Worm (Caenorhabditis elegans) whole organism, L1 larva: ENCODE data around the gene mlt-11.

Source experiments
- F16B12.6 ChIP-seq: fragments of 150-350 bp; optimal IDR thresholded peaks from 2 replicates; lab custom pipeline; 2014; ENCODE audit warnings: missing biosample characterization, missing genetic modification characterization
- aha-1 ChIP-seq: fragments of 150-350 bp; optimal IDR thresholded peaks from 2 replicates; lab custom pipeline; 2014; ENCODE audit warnings: missing biosample characterization, missing genetic modification characterization
- aly-2 ChIP-seq: fragments of 150-350 bp; optimal IDR thresholded peaks from 2 replicates; lab custom pipeline; 2014; ENCODE audit warnings: missing biosample characterization, missing genetic modification characterization
- ama-1 ChIP-seq: fragments of 150-350 bp; optimal IDR thresholded peaks from 2 replicates; lab custom pipeline; 2014
- blmp-1 ChIP-seq: fragments of 150-350 bp; optimal IDR thresholded peaks from 2 replicates; lab custom pipeline; 2014; ENCODE audit warnings: missing biosample characterization, missing genetic modification characterization
- ceh-82 ChIP-seq, 3 experiments: fragments of 150-350 bp in 1 of 3; sonication (generic microtip) in 2 of 3; optimal IDR thresholded peaks; 2 replicates each; lab custom pipeline; 2014 to 2017; ENCODE audit warnings: missing biosample characterization in 3 of 3, missing genetic modification characterization in 3 of 3
- ces-1 ChIP-seq: fragments of 150-350 bp; optimal IDR thresholded peaks from 2 replicates; lab custom pipeline; 2014; ENCODE audit warnings: missing biosample characterization, missing genetic modification reagents, missing genetic modification characterization
- dpl-1 ChIP-seq, 3 experiments: fragments of 150-350 bp in 2 of 3; sonication (generic microtip) in 1 of 3; optimal IDR thresholded peaks; 2 replicates each; lab custom pipeline; 2014 to 2017; ENCODE audit warnings: missing biosample characterization in 3 of 3, missing genetic modification characterization in 3 of 3, missing genetic modification reagents in 3 of 3
- dsc-1 ChIP-seq: sonication (generic microtip); optimal IDR thresholded peaks from 2 replicates; lab custom pipeline; 2016; ENCODE audit warnings: mild to moderate bottlenecking, missing genetic modification characterization, missing compliant biosample characterization
- efl-1 ChIP-seq, 4 experiments: fragments of 150-350 bp; optimal IDR thresholded peaks in 3 of 4; peaks in 1 of 4; 1 replicate in 1 of 4; 2 replicates in 3 of 4; lab custom pipeline; 2014; ENCODE audit warnings: missing biosample characterization in 2 of 4, missing genetic modification characterization in 2 of 4, missing genetic modification reagents in 2 of 4
- efl-3 ChIP-seq: fragments of 200-800 bp; sonication (Bioruptor generic); optimal IDR thresholded peaks from 2 replicates; lab custom pipeline; 2018; ENCODE audit warnings: mild to moderate bottlenecking, missing genetic modification characterization, missing compliant biosample characterization
- ets-5 ChIP-seq: fragments of 200-800 bp; sonication (Bioruptor generic); IDR thresholded peaks from 2 replicates; pipeline ENCODE4 v1.3.6; 2022; ENCODE audit warnings: missing genetic modification characterization, missing compliant biosample characterization
- fkh-10 ChIP-seq: sonication (generic microtip); optimal IDR thresholded peaks from 2 replicates; lab custom pipeline; 2017; ENCODE audit warnings: missing biosample characterization, missing genetic modification reagents, missing genetic modification characterization
- fkh-4 ChIP-seq: sonication (generic microtip); optimal IDR thresholded peaks from 2 replicates; lab custom pipeline; 2016; ENCODE audit warnings: missing compliant biosample characterization, missing genetic modification characterization, borderline replicate concordance
- fos-1 ChIP-seq: fragments of 150-350 bp; optimal IDR thresholded peaks from 2 replicates; lab custom pipeline; 2014; ENCODE audit warnings: missing biosample characterization, missing genetic modification characterization
- grh-1 ChIP-seq: fragments of 200-800 bp; sonication (Bioruptor generic); IDR thresholded peaks from 2 replicates; pipeline ENCODE4 v1.3.6; 2022; ENCODE audit warnings: missing genetic modification reagents, missing genetic modification characterization, missing compliant biosample characterization
- hlh-17 ChIP-seq: fragments of 200-800 bp; sonication (Bioruptor generic); optimal IDR thresholded peaks from 2 replicates; lab custom pipeline; 2018; ENCODE audit warnings: missing genetic modification characterization, mild to moderate bottlenecking, missing compliant biosample characterization, moderate library complexity, borderline replicate concordance
- hlh-4 ChIP-seq: sonication (generic microtip); optimal IDR thresholded peaks from 2 replicates; lab custom pipeline; 2016; ENCODE audit warnings: mild to moderate bottlenecking, missing genetic modification characterization, missing compliant biosample characterization
- hpl-2 ChIP-seq: fragments of 150-350 bp; optimal IDR thresholded peaks from 2 replicates; lab custom pipeline; 2014; ENCODE audit warnings: missing biosample characterization, missing genetic modification reagents, missing genetic modification characterization
- irx-1 ChIP-seq: sonication (generic microtip); optimal IDR thresholded peaks from 2 replicates; lab custom pipeline; 2016; ENCODE audit warnings: missing genetic modification characterization, missing compliant biosample characterization
- jun-1 ChIP-seq: fragments of 150-350 bp; optimal IDR thresholded peaks from 2 replicates; lab custom pipeline; 2014; ENCODE audit warnings: missing biosample characterization, missing genetic modification reagents, missing genetic modification characterization
- lin-13 ChIP-seq: fragments of 150-350 bp; optimal IDR thresholded peaks from 2 replicates; lab custom pipeline; 2014; ENCODE audit warnings: missing biosample characterization, missing genetic modification reagents, missing genetic modification characterization
- lin-14 ChIP-seq: fragments of 200-800 bp; sonication (Bioruptor generic); optimal IDR thresholded peaks from 2 replicates; lab custom pipeline; 2018; ENCODE audit warnings: mild to moderate bottlenecking, missing genetic modification characterization, moderate library complexity, missing compliant biosample characterization
- lin-15B ChIP-seq: fragments of 150-350 bp; sonication (generic microtip); optimal IDR thresholded peaks from 3 replicates; lab custom pipeline; 2014; ENCODE audit warnings: missing biosample characterization, missing genetic modification characterization
- lin-35 ChIP-seq, 2 experiments: fragments of 150-350 bp; optimal IDR thresholded peaks; 2 replicates each; lab custom pipeline; 2014; ENCODE audit warnings: missing biosample characterization in 2 of 2, missing genetic modification characterization in 2 of 2, missing genetic modification reagents in 2 of 2
- lin-39 ChIP-seq: fragments of 150-350 bp; optimal IDR thresholded peaks from 2 replicates; lab custom pipeline; 2014; ENCODE audit warnings: missing biosample characterization, missing genetic modification reagents, missing genetic modification characterization
- lsy-2 ChIP-seq, 2 experiments: fragments of 150-350 bp; optimal IDR thresholded peaks; 2 replicates each; lab custom pipeline; 2014; ENCODE audit warnings: missing biosample characterization in 2 of 2, missing genetic modification characterization in 2 of 2
- mdl-1 ChIP-seq, 2 experiments: fragments of 150-350 bp; optimal IDR thresholded peaks; 2 replicates each; lab custom pipeline; 2014 to 2017; ENCODE audit warnings: missing biosample characterization in 2 of 2, missing genetic modification characterization in 2 of 2, inconsistent platforms in 1 of 2
- mef-2 ChIP-seq: fragments of 150-350 bp; optimal IDR thresholded peaks from 2 replicates; lab custom pipeline; 2014; ENCODE audit warnings: missing biosample characterization, missing genetic modification characterization
- nhr-11 ChIP-seq: fragments of 150-350 bp; optimal IDR thresholded peaks from 2 replicates; lab custom pipeline; 2014; ENCODE audit warnings: missing biosample characterization, missing genetic modification characterization
- nhr-12 ChIP-seq: sonication (generic microtip); optimal IDR thresholded peaks from 2 replicates; lab custom pipeline; 2017; ENCODE audit warnings: missing biosample characterization, missing genetic modification characterization
- nhr-20 ChIP-seq: sonication (generic microtip); optimal IDR thresholded peaks from 2 replicates; lab custom pipeline; 2016; ENCODE audit warnings: mild to moderate bottlenecking, missing genetic modification characterization, missing compliant biosample characterization
- nhr-47 ChIP-seq: sonication (generic microtip); optimal IDR thresholded peaks from 2 replicates; lab custom pipeline; 2016; ENCODE audit warnings: mild to moderate bottlenecking, missing genetic modification characterization, moderate library complexity, missing compliant biosample characterization
- nhr-71 ChIP-seq: sonication (generic microtip); optimal IDR thresholded peaks from 2 replicates; lab custom pipeline; 2016; ENCODE audit warnings: mild to moderate bottlenecking, missing genetic modification characterization, moderate library complexity, missing compliant biosample characterization
- nhr-76 ChIP-seq: sonication (generic microtip); optimal IDR thresholded peaks from 2 replicates; lab custom pipeline; 2017; ENCODE audit warnings: missing biosample characterization, missing genetic modification characterization
- nhr-77 ChIP-seq: fragments of 150-350 bp; optimal IDR thresholded peaks from 2 replicates; lab custom pipeline; 2014; ENCODE audit warnings: missing biosample characterization, missing genetic modification characterization
- nhr-85 ChIP-seq: sonication (generic microtip); peaks from one replicate; lab custom pipeline; 2016; ENCODE audit warnings: missing genetic modification characterization, inconsistent platforms, missing compliant biosample characterization
- pag-3 ChIP-seq: sonication (generic microtip); optimal IDR thresholded peaks from 2 replicates; lab custom pipeline; 2017; ENCODE audit warnings: missing genetic modification characterization, mild to moderate bottlenecking, missing compliant biosample characterization, antibody characterized with exemption, borderline replicate concordance; ENCODE audit not compliant: insufficient read depth
- pax-3 ChIP-seq: fragments of 200-800 bp; sonication (Bioruptor generic); optimal IDR thresholded peaks from 2 replicates; lab custom pipeline; 2018; ENCODE audit warnings: mild to moderate bottlenecking, missing genetic modification characterization, moderate library complexity, missing compliant biosample characterization
- pqm-1 ChIP-seq: sonication (generic microtip); optimal IDR thresholded peaks from 3 replicates; lab custom pipeline; 2017; ENCODE audit warnings: missing biosample characterization, missing genetic modification characterization
- rnt-1 ChIP-seq: sonication (generic microtip); optimal IDR thresholded peaks from 2 replicates; lab custom pipeline; 2016; ENCODE audit warnings: mild to moderate bottlenecking, missing genetic modification characterization, moderate library complexity, missing compliant biosample characterization
- skn-1 ChIP-seq: fragments of 150-350 bp; optimal IDR thresholded peaks from 2 replicates; lab custom pipeline; 2014; ENCODE audit warnings: missing biosample characterization, missing genetic modification characterization
- snu-23 ChIP-seq: sonication (generic microtip); optimal IDR thresholded peaks from 2 replicates; lab custom pipeline; 2016; ENCODE audit warnings: missing genetic modification characterization, missing compliant biosample characterization
- swsn-7 ChIP-seq: sonication (generic microtip); optimal IDR thresholded peaks from 2 replicates; lab custom pipeline; 2016; ENCODE audit warnings: missing genetic modification characterization, missing compliant biosample characterization
- tbx-2 ChIP-seq: sonication (generic microtip); optimal IDR thresholded peaks from 2 replicates; lab custom pipeline; 2016; ENCODE audit warnings: missing genetic modification characterization, missing compliant biosample characterization
- unc-130 ChIP-seq: fragments of 150-350 bp; optimal IDR thresholded peaks from 2 replicates; lab custom pipeline; 2017; ENCODE audit warnings: missing biosample characterization, missing genetic modification characterization, inconsistent platforms
- unc-30 ChIP-seq: sonication (generic microtip); optimal IDR thresholded peaks from 2 replicates; lab custom pipeline; 2017; ENCODE audit warnings: missing biosample characterization, missing genetic modification characterization
- unc-62 ChIP-seq: fragments of 150-350 bp; optimal IDR thresholded peaks from 2 replicates; lab custom pipeline; 2014; ENCODE audit warnings: missing biosample characterization, missing genetic modification reagents, missing genetic modification characterization
- xbp-1 ChIP-seq: sonication (generic microtip); optimal IDR thresholded peaks from 2 replicates; lab custom pipeline; 2016; ENCODE audit warnings: missing genetic modification characterization, missing compliant biosample characterization
- zip-4 ChIP-seq: fragments of 200-800 bp; sonication (Bioruptor generic); optimal IDR thresholded peaks from 2 replicates; lab custom pipeline; 2018; ENCODE audit warnings: mild to moderate bottlenecking, missing genetic modification characterization, moderate library complexity, missing compliant biosample characterization
- ztf-4 ChIP-seq: fragments of 150-350 bp; optimal IDR thresholded peaks from 2 replicates; lab custom pipeline; 2014; ENCODE audit warnings: missing biosample characterization, missing genetic modification characterization

Gene mlt-11

ce11 chrV:20710642-20711041 lies 43.6 kb downstream of the mlt-11 start:
- TF ChIP-seq unc-30: no peak
- no peak for TF ChIP-seq fkh-10 (GFP tag; lab: Kevin White, UChicago)
- TF ChIP-seq lin-39 (tag; lab: Kevin White, UChicago): no peak
- no peak for TF ChIP-seq nhr-85 (tag; lab: Kevin White, UChicago)
- no peak for TF ChIP-seq ets-5 (GFP tag; lab: Robert Waterston, UW)
- no peak for TF ChIP-seq efl-3 (GFP tag; lab: Kevin White, UChicago)
- peak in 1 of 2 experiments; percentile 6 for TF ChIP-seq lsy-2 (tag; optimal IDR thresholded peaks at IDR 0.05; lab: Kevin White, UChicago)
- peak in 1 of 3 experiments; percentile 10 for TF ChIP-seq dpl-1 (GFP tag; optimal IDR thresholded peaks at IDR 0.05; lab: Kevin White, UChicago)
- TF ChIP-seq unc-130 (tag; lab: Kevin White, UChicago): no peak
- no peak for TF ChIP-seq hpl-2 (GFP tag; lab: Kevin White, UChicago)
- no peak for TF ChIP-seq ama-1 (lab: Kevin White, UChicago)
- peak; percentile 28 for TF ChIP-seq rnt-1 (tag; lab: Kevin White, UChicago)
- no peak for TF ChIP-seq F16B12.6 (tag; lab: Kevin White, UChicago)
- TF ChIP-seq nhr-11 (tag; lab: Kevin White, UChicago): no peak
- no peak for TF ChIP-seq grh-1
- no peak for TF ChIP-seq mef-2
- no peak for TF ChIP-seq irx-1 (tag; lab: Kevin White, UChicago)
- no peak for TF ChIP-seq ztf-4
- no peak for TF ChIP-seq aha-1
- TF ChIP-seq fkh-4 (tag; lab: Kevin White, UChicago): no peak
- TF ChIP-seq efl-1 (optimal IDR thresholded peaks at IDR 0.05; lab: Kevin White, UChicago): no peak
- TF ChIP-seq efl-1 (GFP tag; optimal IDR thresholded peaks at IDR 0.05 in 1 of 2; lab: Kevin White, UChicago): peak in 1 of 2 experiments; percentile 0
- TF ChIP-seq nhr-12 (tag; lab: Kevin White, UChicago): no peak
- no peak for TF ChIP-seq nhr-76 (tag; lab: Kevin White, UChicago)
- TF ChIP-seq lin-14 (GFP tag; lab: Kevin White, UChicago): peak; percentile 25
- no peak for TF ChIP-seq unc-62 (GFP tag; lab: Kevin White, UChicago)
- no peak for TF ChIP-seq swsn-7 (tag; lab: Kevin White, UChicago)
- no peak for TF ChIP-seq snu-23 (GFP tag; lab: Kevin White, UChicago)
- peak; percentile 18 for TF ChIP-seq nhr-71
- no peak for TF ChIP-seq jun-1 (tag; lab: Kevin White, UChicago)
- no peak for TF ChIP-seq pqm-1 (tag; lab: Kevin White, UChicago)
- no peak for TF ChIP-seq nhr-77 (tag; lab: Kevin White, UChicago)
- TF ChIP-seq nhr-47 (tag; lab: Kevin White, UChicago): peak; percentile 3
- peak; percentile 28 for TF ChIP-seq lin-13
- TF ChIP-seq dsc-1: no peak
- TF ChIP-seq mdl-1 (tag; optimal IDR thresholded peaks at IDR 0.05; lab: Kevin White, UChicago): peak in 1 of 2 experiments; percentile 72
- no peak for TF ChIP-seq xbp-1 (tag; lab: Kevin White, UChicago)
- no peak for TF ChIP-seq pax-3 (tag; lab: Kevin White, UChicago)
- TF ChIP-seq ces-1 (GFP tag; lab: Kevin White, UChicago): no peak
- peak in 1 of 3 experiments; percentile 15 for TF ChIP-seq ceh-82 (tag; optimal IDR thresholded peaks at IDR 0.05; lab: Kevin White, UChicago)
- TF ChIP-seq hlh-17 (GFP tag; lab: Kevin White, UChicago): no peak
- TF ChIP-seq tbx-2 (tag; lab: Kevin White, UChicago): no peak
- TF ChIP-seq lin-15B: no peak
- TF ChIP-seq skn-1 (tag; lab: Kevin White, UChicago): peak; percentile 35
- TF ChIP-seq hlh-4 (tag; lab: Kevin White, UChicago): no peak

ce11 chrV:20711733-20712132 lies 44.7 kb downstream of the mlt-11 start:
- TF ChIP-seq zip-4 (GFP tag; lab: Kevin White, UChicago) (peak; percentile 59), fkh-4 (tag; lab: Kevin White, UChicago) (peak; percentile 14), blmp-1 (tag; lab: Kevin White, UChicago) (peak; percentile 1), nhr-85 (tag; lab: Kevin White, UChicago) (peak; percentile 24), nhr-47 (tag; lab: Kevin White, UChicago) (peak; percentile 32), xbp-1 (tag; lab: Kevin White, UChicago) (peak; percentile 20), nhr-20 (peak; percentile 30), pax-3 (tag; lab: Kevin White, UChicago) (no peak), rnt-1 (tag; lab: Kevin White, UChicago) (peak; percentile 66), aly-2 (tag; lab: Kevin White, UChicago) (peak; percentile 4), lin-35 (GFP tag; optimal IDR thresholded peaks at IDR 0.05; lab: Kevin White, UChicago) (peak in 1 of 2 experiments; percentile 20), dpl-1 (GFP tag; optimal IDR thresholded peaks at IDR 0.05; lab: Kevin White, UChicago) (peak in 2 of 3 experiments; percentile 2 to 4), hlh-4 (tag; lab: Kevin White, UChicago) (no peak), nhr-71 (peak; percentile 78), pag-3 (tag; lab: Kevin White, UChicago) (no peak), fos-1 (no peak), efl-1 (optimal IDR thresholded peaks at IDR 0.05; lab: Kevin White, UChicago) (peak in 1 of 2 experiments; percentile 17), efl-1 (GFP tag; optimal IDR thresholded peaks at IDR 0.05 in 1 of 2; lab: Kevin White, UChicago) (peak in 1 of 2 experiments; percentile 80), mef-2 (peak; percentile 31), lin-39 (tag; lab: Kevin White, UChicago) (peak; percentile 22), dsc-1 (peak; percentile 89)
